Worm (Caenorhabditis elegans): ENCODE measurements around the gene C39D10.7.

C39D10.7 gene

DNA sequence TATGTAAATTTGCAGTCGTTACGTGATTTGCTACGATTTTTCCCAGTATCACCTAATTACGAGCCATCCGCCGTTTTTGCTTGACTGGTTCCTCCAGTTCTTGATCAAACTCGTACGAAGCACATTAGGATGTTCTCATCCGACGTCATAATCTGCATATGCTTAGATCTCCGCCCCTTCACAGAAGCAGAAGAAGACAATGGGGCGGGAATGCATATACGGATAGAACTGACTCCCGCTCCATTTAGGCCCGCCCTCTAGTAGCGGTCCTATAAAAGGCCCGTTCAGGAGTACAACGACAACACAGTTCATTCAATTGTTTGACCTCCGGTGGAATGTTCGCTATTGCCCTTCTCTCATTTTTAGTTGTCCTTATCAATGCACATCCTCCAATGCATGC, 11.4 kb upstream of the C39D10.7 start, which contains the start of gene zig-4:
TSS of gene zig-4 (plus strand) at position 301 of the 400 bp plus-strand sequence.
- TF ChIP-seq sea-1 (GFP tag; conservative IDR thresholded peaks at IDR 0.05) = no peak
- no peak for TF ChIP-seq hnd-1 (tag; optimal IDR thresholded peaks at IDR 0.05)
- no peak for TF ChIP-seq tra-4 (tag; optimal IDR thresholded peaks at IDR 0.05)
- TF ChIP-seq B0310.2 (tag; optimal IDR thresholded peaks at IDR 0.05) = no peak
- no peak for TF ChIP-seq tbx-11 (GFP tag; IDR thresholded peaks at IDR 0.05)
- no peak for TF ChIP-seq ets-7 (tag; optimal IDR thresholded peaks at IDR 0.05)
- no peak for TF ChIP-seq aly-1 (tag; optimal IDR thresholded peaks at IDR 0.05)
- no peak for TF ChIP-seq pes-1 (GFP tag; IDR thresholded peaks at IDR 0.05)
- TF ChIP-seq F13C5.2 (tag; optimal IDR thresholded peaks at IDR 0.05) = no peak
- TF ChIP-seq hmbx-1 (tag; optimal IDR thresholded peaks at IDR 0.05) = no peak
- no peak for TF ChIP-seq ceh-13 (GFP tag; optimal IDR thresholded peaks at IDR 0.05)
- no peak for TF ChIP-seq tbx-37 (GFP tag; conservative IDR thresholded peaks at IDR 0.05)
- TF ChIP-seq hmg-4 (GFP tag; optimal IDR thresholded peaks at IDR 0.05) = no peak
- no peak for TF ChIP-seq ama-1 (optimal IDR thresholded peaks at IDR 0.05)
- TF ChIP-seq scrt-1 (GFP tag; IDR thresholded peaks at IDR 0.05) = no peak
- no peak for TF ChIP-seq flt-1 (GFP tag; IDR thresholded peaks at IDR 0.05)

DNA sequence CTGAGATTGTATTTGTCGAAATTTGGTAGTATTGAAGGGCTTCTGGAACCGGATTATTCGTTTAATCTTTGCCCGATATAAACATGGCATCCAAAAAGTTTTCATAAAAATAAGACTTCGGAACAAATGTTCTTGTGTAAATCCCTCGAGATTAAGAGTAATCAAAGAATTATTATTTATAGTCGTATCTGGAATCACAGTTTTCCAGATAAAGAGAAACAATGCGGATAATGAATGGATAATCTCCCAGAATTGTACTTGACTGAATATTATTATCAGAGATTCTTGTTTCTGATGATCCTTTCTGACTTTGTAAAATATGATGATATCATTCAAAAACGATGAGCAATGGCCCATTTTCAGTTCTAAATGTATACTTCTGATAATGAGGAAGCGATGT, 7.4 kb upstream of the C39D10.7 start:
- TF ChIP-seq ama-1 (optimal IDR thresholded peaks at IDR 0.05) (no peak), scrt-1 (GFP tag; IDR thresholded peaks at IDR 0.05) (no peak), hnd-1 (tag; optimal IDR thresholded peaks at IDR 0.05) (no peak), sea-1 (GFP tag; conservative IDR thresholded peaks at IDR 0.05) (no peak), hmg-4 (GFP tag; optimal IDR thresholded peaks at IDR 0.05) (no peak), aly-1 (tag; optimal IDR thresholded peaks at IDR 0.05) (no peak), tbx-37 (GFP tag; conservative IDR thresholded peaks at IDR 0.05) (no peak), B0310.2 (tag; optimal IDR thresholded peaks at IDR 0.05) (no peak), F13C5.2 (tag; optimal IDR thresholded peaks at IDR 0.05) (no peak), tra-4 (tag; optimal IDR thresholded peaks at IDR 0.05) (no peak), flt-1 (GFP tag; IDR thresholded peaks at IDR 0.05) (no peak), pes-1 (GFP tag; IDR thresholded peaks at IDR 0.05) (no peak), hmbx-1 (tag; optimal IDR thresholded peaks at IDR 0.05) (no peak)

DNA sequence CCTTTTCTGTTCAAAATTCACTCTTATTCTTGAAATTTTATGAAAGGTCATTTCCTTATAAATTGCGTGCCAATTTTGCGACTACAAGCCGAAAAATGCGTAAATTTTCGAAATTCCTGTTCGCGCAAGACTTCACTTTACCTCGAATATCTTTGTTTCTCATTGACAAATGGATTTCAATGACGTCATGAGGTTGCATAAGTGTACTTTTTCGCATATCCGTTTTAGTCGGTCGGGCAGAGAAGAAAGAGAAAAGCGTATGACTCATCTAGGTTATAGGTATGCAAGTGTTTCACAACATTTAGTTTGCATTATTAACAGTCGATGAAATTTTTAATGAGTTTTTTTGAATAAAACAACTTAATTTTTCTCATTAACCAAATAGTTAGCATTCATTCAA, 2.3 kb upstream of the C39D10.7 start:
- TF ChIP-seq ets-7 (tag; optimal IDR thresholded peaks at IDR 0.05) (no peak), aly-1 (tag; optimal IDR thresholded peaks at IDR 0.05) (no peak), ceh-36 (tag; optimal IDR thresholded peaks at IDR 0.05) (no peak), hnd-1 (tag; optimal IDR thresholded peaks at IDR 0.05) (no peak), sea-1 (GFP tag; conservative IDR thresholded peaks at IDR 0.05) (no peak), hmg-4 (GFP tag; optimal IDR thresholded peaks at IDR 0.05) (no peak), hmbx-1 (tag; optimal IDR thresholded peaks at IDR 0.05) (no peak), tbx-11 (GFP tag; IDR thresholded peaks at IDR 0.05) (no peak), F13C5.2 (tag; optimal IDR thresholded peaks at IDR 0.05) (no peak), ama-1 (optimal IDR thresholded peaks at IDR 0.05) (no peak), B0310.2 (tag; optimal IDR thresholded peaks at IDR 0.05) (no peak), ceh-13 (GFP tag; optimal IDR thresholded peaks at IDR 0.05) (no peak), pes-1 (GFP tag; IDR thresholded peaks at IDR 0.05) (no peak), tra-4 (tag; optimal IDR thresholded peaks at IDR 0.05) (no peak), tbx-37 (GFP tag; conservative IDR thresholded peaks at IDR 0.05) (no peak), flt-1 (GFP tag; IDR thresholded peaks at IDR 0.05) (no peak), scrt-1 (GFP tag; IDR thresholded peaks at IDR 0.05) (no peak)

DNA sequence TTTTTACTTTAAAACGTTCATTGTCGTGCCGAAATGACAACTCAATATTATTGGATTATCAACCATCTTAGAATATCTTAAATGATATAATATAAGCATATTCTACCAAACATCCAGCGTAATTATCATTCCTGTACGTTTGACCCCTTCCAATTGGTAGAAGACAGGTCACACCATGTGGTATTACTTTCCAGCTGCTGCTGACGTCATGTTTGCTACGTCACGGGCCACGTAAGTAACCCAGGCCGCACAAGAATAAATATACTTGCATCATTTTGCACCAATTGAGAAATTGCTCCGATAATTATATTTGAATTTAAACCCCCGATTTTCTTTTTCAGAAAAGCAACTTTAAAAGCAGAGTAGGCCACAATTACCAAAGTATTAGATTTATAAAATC, 1.9 kb upstream of the C39D10.7 start:
- TF ChIP-seq hnd-1 (tag; optimal IDR thresholded peaks at IDR 0.05) = no peak
- TF ChIP-seq flt-1 (GFP tag; IDR thresholded peaks at IDR 0.05) = no peak
- TF ChIP-seq scrt-1 (GFP tag; IDR thresholded peaks at IDR 0.05) = no peak
- TF ChIP-seq pes-1 (GFP tag; IDR thresholded peaks at IDR 0.05) = no peak
- TF ChIP-seq ceh-36 (tag; optimal IDR thresholded peaks at IDR 0.05) = no peak
- no peak for TF ChIP-seq hmbx-1 (tag; optimal IDR thresholded peaks at IDR 0.05)
- TF ChIP-seq tra-4 (tag; optimal IDR thresholded peaks at IDR 0.05) = no peak
- no peak for TF ChIP-seq F13C5.2 (tag; optimal IDR thresholded peaks at IDR 0.05)
- no peak for TF ChIP-seq hmg-4 (GFP tag; optimal IDR thresholded peaks at IDR 0.05)
- no peak for TF ChIP-seq tbx-37 (GFP tag; conservative IDR thresholded peaks at IDR 0.05)
- no peak for TF ChIP-seq sea-1 (GFP tag; conservative IDR thresholded peaks at IDR 0.05)

DNA sequence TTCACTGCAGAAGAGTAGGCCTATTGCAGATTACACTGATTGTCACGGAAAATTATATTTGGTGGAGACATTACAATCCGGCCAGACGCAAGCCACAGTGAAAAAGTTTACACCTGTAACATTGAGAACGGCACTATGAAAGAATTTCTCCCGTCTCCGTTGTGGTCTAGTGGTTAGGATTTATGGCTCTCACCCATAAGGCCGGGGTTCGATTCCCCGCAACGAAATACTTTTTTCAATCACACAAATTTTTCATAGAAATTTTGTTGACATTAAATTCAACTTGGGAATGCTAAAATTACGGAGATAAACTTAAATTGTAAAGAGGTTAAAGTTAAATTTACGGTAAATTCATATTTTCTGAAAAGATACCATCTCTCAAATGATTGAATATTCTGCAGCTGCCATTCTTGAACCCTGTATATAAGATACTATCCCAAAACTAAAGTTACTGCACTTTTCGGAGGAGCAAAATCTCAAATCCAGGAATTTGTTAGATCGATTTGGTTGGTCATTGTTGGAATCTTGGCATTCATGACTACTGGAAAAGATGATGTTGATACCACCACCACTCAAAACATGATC, 7.2 kb downstream of the C39D10.7 start, which contains the start of gene C39D10.1:
TSS of gene C39D10.1 (plus strand) at position 535 of the 585 bp plus-strand sequence.
- TF ChIP-seq aly-1 (tag; optimal IDR thresholded peaks at IDR 0.05) (no peak), hnd-1 (tag; optimal IDR thresholded peaks at IDR 0.05) (no peak), scrt-1 (GFP tag; IDR thresholded peaks at IDR 0.05) (no peak), ceh-36 (tag; optimal IDR thresholded peaks at IDR 0.05) (no peak), flt-1 (GFP tag; IDR thresholded peaks at IDR 0.05) (no peak), tbx-37 (GFP tag; conservative IDR thresholded peaks at IDR 0.05) (no peak), F13C5.2 (tag; optimal IDR thresholded peaks at IDR 0.05) (no peak), pes-1 (GFP tag; IDR thresholded peaks at IDR 0.05) (no peak), tra-4 (tag; optimal IDR thresholded peaks at IDR 0.05) (no peak), ceh-13 (GFP tag; optimal IDR thresholded peaks at IDR 0.05) (no peak), ama-1 (optimal IDR thresholded peaks at IDR 0.05) (no peak), sea-1 (GFP tag; conservative IDR thresholded peaks at IDR 0.05) (no peak)

DNA sequence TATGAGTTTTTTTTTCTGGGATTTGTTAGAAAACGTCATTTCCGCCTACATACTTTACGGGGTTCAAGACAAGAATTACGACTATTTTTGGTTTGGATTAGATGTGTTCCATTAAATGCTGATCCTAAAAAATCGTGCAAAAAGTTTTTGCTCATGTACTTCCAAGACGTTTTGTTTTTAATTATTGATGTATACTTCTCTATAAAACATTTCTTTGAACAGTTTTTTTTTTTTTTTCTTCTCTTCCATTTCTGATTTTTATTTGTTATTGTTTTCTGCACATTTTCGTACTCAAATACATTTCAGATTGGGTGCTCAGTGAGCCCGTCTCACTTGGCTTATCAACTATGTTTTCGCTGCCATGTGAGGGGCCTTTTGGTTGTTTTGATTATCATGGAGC, 10.8 kb downstream of the C39D10.7 start, which contains the start of gene C39D10.11:
TSS of gene C39D10.11 (plus strand) at position 301 of the 400 bp plus-strand sequence.
- TF ChIP-seq ceh-13 (GFP tag; optimal IDR thresholded peaks at IDR 0.05) (no peak), ceh-36 (tag; optimal IDR thresholded peaks at IDR 0.05) (no peak), tbx-11 (GFP tag; IDR thresholded peaks at IDR 0.05) (no peak), tra-4 (tag; optimal IDR thresholded peaks at IDR 0.05) (no peak), hmbx-1 (tag; optimal IDR thresholded peaks at IDR 0.05) (no peak), hnd-1 (tag; optimal IDR thresholded peaks at IDR 0.05) (no peak), scrt-1 (GFP tag; IDR thresholded peaks at IDR 0.05) (no peak)

DNA sequence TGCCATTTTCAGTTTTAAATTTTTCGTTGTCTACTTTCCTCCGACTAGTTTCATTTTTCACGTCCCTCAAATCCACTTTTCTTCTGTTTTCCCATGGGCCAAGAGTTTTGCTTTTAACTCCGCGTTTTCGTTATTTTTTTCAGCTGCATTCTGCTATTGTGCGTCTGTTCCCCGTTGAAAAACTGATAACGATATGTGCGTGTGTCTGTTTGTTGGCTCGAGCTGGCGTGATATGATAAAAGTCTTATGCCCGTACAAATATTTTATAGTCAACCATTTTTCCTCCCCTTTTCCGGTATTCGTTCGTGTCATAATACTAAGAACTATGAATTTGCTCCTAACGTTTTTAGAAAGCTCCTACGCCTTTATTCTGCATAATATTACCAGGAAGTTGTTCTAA, 11.9 kb downstream of the C39D10.7 start:
- no peak for TF ChIP-seq ceh-36 (tag; optimal IDR thresholded peaks at IDR 0.05)
- no peak for TF ChIP-seq scrt-1 (GFP tag; IDR thresholded peaks at IDR 0.05)
- no peak for TF ChIP-seq aly-1 (tag; optimal IDR thresholded peaks at IDR 0.05)
- no peak for TF ChIP-seq hmbx-1 (tag; optimal IDR thresholded peaks at IDR 0.05)
- TF ChIP-seq ama-1 (optimal IDR thresholded peaks at IDR 0.05) = no peak
- no peak for TF ChIP-seq F13C5.2 (tag; optimal IDR thresholded peaks at IDR 0.05)
- TF ChIP-seq tbx-37 (GFP tag; conservative IDR thresholded peaks at IDR 0.05) = no peak
- TF ChIP-seq ets-7 (tag; optimal IDR thresholded peaks at IDR 0.05) = no peak
- TF ChIP-seq tbx-11 (GFP tag; IDR thresholded peaks at IDR 0.05) = no peak
- no peak for TF ChIP-seq hmg-4 (GFP tag; optimal IDR thresholded peaks at IDR 0.05)
- TF ChIP-seq pes-1 (GFP tag; IDR thresholded peaks at IDR 0.05) = no peak
- TF ChIP-seq flt-1 (GFP tag; IDR thresholded peaks at IDR 0.05) = no peak
- TF ChIP-seq hnd-1 (tag; optimal IDR thresholded peaks at IDR 0.05) = no peak
